Worm (Caenorhabditis elegans) whole organism, early embryonic: ENCODE results near the gene ZK418.13.

Experiments used
- F13C5.2 ChIP-seq: sonication (generic microtip); optimal IDR thresholded peaks from 2 replicates; lab custom pipeline; 2017; ENCODE audit warnings: mild to moderate bottlenecking, missing genetic modification characterization, inconsistent platforms, missing compliant biosample characterization
- aly-1 ChIP-seq: sonication (generic microtip); optimal IDR thresholded peaks from 2 replicates; lab custom pipeline; 2016; ENCODE audit warnings: missing genetic modification characterization, missing compliant biosample characterization
- ama-1 ChIP-seq: fragments of 150-350 bp; optimal IDR thresholded peaks from 2 replicates; lab custom pipeline; 2014
- ceh-13 ChIP-seq: fragments of 200-800 bp; sonication (Bioruptor generic); optimal IDR thresholded peaks from 2 replicates; lab custom pipeline; 2018; ENCODE audit warnings: mild to moderate bottlenecking, missing genetic modification characterization, missing compliant biosample characterization
- ceh-36 ChIP-seq: sonication (generic microtip); optimal IDR thresholded peaks from 2 replicates; lab custom pipeline; 2016; ENCODE audit warnings: missing genetic modification characterization, inconsistent platforms, missing compliant biosample characterization
- ets-7 ChIP-seq: sonication (generic microtip); optimal IDR thresholded peaks from 2 replicates; lab custom pipeline; 2016; ENCODE audit warnings: missing genotype, missing genetic modification characterization, missing compliant biosample characterization
- flt-1 ChIP-seq: fragments of 200-800 bp; sonication (Bioruptor generic); IDR thresholded peaks from 2 replicates; pipeline ENCODE4 v1.3.6; 2022; ENCODE audit warnings: missing genetic modification characterization, missing compliant biosample characterization
- hmbx-1 ChIP-seq: sonication (generic microtip); optimal IDR thresholded peaks from 2 replicates; lab custom pipeline; 2016; ENCODE audit warnings: mild to moderate bottlenecking, missing genetic modification characterization, missing compliant biosample characterization
- pes-1 ChIP-seq: fragments of 200-800 bp; sonication (Bioruptor generic); IDR thresholded peaks from 2 replicates; pipeline ENCODE4 v1.3.6; 2022; ENCODE audit warnings: missing genetic modification reagents, missing genetic modification characterization, missing compliant biosample characterization
- scrt-1 ChIP-seq: fragments of 200-800 bp; sonication (Bioruptor generic); IDR thresholded peaks from 2 replicates; pipeline ENCODE4 v1.3.6; 2022; ENCODE audit warnings: missing genetic modification characterization, missing compliant biosample characterization
- sea-1 ChIP-seq: fragments of 200-800 bp; sonication (Bioruptor generic); conservative IDR thresholded peaks from 2 replicates; pipeline ENCODE4 v1.3.6; 2022; ENCODE audit warnings: missing genetic modification characterization, missing compliant biosample characterization
- tbx-11 ChIP-seq: fragments of 200-800 bp; sonication (Bioruptor generic); IDR thresholded peaks from 2 replicates; pipeline ENCODE4 v1.3.6; 2022; ENCODE audit warnings: missing genetic modification characterization, missing compliant biosample characterization
- tbx-37 ChIP-seq: fragments of 200-800 bp; sonication (Bioruptor generic); conservative IDR thresholded peaks from 2 replicates; pipeline ENCODE4 v1.3.6; 2022; ENCODE audit warnings: missing genetic modification reagents, missing genetic modification characterization, missing compliant biosample characterization
- tra-4 ChIP-seq: sonication (generic microtip); optimal IDR thresholded peaks from 2 replicates; lab custom pipeline; 2017; ENCODE audit warnings: missing genetic modification characterization, missing compliant biosample characterization

DNA sequence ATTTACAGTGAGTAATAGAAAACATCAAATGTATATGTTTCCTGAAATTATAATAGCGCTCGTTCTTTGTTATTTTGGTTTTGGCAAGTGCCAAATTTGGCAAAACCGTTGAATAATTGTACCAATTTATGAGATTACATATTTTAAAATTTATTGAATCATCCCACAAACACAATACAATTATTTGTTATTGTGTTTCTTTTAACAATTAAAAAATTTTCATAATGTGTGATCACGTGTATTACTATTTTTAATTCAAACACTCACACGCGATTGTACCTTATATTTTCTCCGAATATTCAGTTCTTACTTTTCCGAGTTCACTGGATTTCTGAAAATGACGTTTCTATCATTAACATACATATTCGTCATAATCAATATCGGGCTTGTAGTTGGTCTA, 20.0 kb downstream of the ZK418.13 start, which contains the start of gene R01H2.2:
- TF ChIP-seq aly-1 (tag; lab: Kevin White, UChicago) (no peak), ama-1 (lab: Kevin White, UChicago) (no peak), tra-4 (tag; lab: Kevin White, UChicago) (no peak), tbx-11 (GFP tag; lab: Robert Waterston, UW) (no peak), pes-1 (no peak), sea-1 (GFP tag; lab: Robert Waterston, UW) (no peak), scrt-1 (GFP tag; lab: Robert Waterston, UW) (no peak), ceh-36 (tag; lab: Kevin White, UChicago) (no peak), flt-1 (GFP tag; lab: Robert Waterston, UW) (no peak), F13C5.2 (no peak), ets-7 (tag; lab: Kevin White, UChicago) (no peak), tbx-37 (no peak), hmbx-1 (no peak), ceh-13 (no peak)
